Fruit fly (Drosophila melanogaster): ENCODE data around the gene D1.
A peak's percentile ranks its signal among the peaks of the same experiment; 100 is the strongest.

DNA sequence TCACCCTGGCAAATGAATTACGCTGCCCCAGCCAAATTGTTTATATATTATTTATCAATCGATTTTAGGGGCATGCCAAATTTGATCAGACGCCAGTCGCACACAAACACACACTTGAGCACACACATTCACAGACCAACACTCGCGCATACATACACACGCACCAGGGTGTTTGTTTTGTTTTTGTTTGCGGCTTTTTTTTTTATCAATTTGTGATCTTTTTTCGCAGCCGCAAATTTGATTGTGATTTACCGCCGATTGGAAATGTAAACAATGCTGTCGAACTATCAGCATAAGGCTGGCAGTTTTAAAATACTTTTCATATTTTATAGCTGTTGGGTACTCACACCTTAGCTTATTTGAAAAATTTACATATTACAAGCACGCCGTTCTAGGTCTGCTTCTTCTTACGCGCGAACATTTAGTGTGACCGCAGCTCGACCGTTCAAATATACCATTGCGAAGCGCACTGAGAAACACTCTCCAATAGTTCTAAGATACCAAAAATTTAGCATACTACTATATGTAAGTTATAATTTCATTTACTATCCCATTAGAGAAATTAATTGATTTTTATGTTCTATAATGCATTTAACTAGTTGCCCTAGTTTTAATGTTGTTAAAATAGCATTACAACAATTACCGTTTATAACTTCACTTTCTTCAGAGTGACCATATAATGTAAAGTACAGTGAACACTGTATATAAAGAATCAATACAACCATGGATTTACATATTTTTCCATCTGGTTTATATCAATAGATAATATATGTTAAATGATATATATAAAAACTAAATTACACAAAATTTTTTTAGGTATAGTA, 3.0 kb downstream of the D1 start, which contains the start of gene pum:
- peak; percentile 64 for TF ChIP-seq CG12768 (GFP tag; optimal IDR thresholded peaks at IDR 0.05)
- TF ChIP-seq cic (GFP tag; optimal IDR thresholded peaks at IDR 0.05): peak; percentile 85
- TF ChIP-seq kay (GFP tag; ENCODE audit: borderline replicate concordance): no peak
- TF ChIP-seq ovo (GFP tag; optimal IDR thresholded peaks at IDR 0.05): peak; percentile 31
- peak; percentile 48 for TF ChIP-seq CG11617 (GFP tag; optimal IDR thresholded peaks at IDR 0.05)
- no peak for TF ChIP-seq Hr96 (GFP tag; optimal IDR thresholded peaks at IDR 0.05)
- TF ChIP-seq CG7045 (GFP tag; optimal IDR thresholded peaks at IDR 0.05): no peak

Measured in whole organism, adult.